Fruit fly (Drosophila melanogaster) S2 (cell line): ENCODE measurements around the gene Ids.

Source experiments
- CG8478 ChIP-seq: fragments of >200 bp; optimal IDR thresholded peaks from 2 replicates; lab custom pipeline; 2018
- CTCF ChIP-seq, 2 experiments: fragments of >200 bp; optimal IDR thresholded peaks; 2 replicates each; lab custom pipeline; 2018

- TF ChIP-seq CG8478 (lab: Kevin White, UChicago) (peak; percentile 44), CTCF (optimal IDR thresholded peaks at IDR 0.05; lab: Kevin White, UChicago) (no peak)
Measured at dm6 chr3L:3418207-3419086, 40.4 kb downstream of the Ids start.
